Worm (Caenorhabditis elegans): ENCODE measurements around the gene ndab-2.

The ndab-2 gene

DNA sequence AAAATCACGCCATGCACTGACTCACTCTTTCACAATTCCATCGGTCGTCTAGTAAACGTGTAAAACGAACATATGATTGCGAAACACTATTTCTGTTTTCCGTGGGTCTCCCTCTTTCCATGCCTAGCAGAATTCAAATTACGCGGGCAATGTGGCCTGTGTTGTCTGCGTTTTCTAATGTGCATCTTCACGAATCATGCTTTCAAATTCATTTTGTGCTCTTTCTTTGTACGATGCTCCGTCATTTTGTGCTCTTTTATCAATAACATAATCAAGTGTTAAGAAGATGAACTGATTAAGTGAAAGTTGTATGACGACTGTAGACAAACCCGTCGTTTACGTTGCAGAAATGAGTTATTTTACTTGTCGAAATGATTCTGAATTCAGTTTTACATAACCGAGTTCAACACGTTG lies 14.7 kb upstream of the ndab-2 start (continued):
- TF ChIP-seq mdl-1 (tag; optimal IDR thresholded peaks at IDR 0.05) = peak in 1 of 2 experiments; percentile 83

DNA sequence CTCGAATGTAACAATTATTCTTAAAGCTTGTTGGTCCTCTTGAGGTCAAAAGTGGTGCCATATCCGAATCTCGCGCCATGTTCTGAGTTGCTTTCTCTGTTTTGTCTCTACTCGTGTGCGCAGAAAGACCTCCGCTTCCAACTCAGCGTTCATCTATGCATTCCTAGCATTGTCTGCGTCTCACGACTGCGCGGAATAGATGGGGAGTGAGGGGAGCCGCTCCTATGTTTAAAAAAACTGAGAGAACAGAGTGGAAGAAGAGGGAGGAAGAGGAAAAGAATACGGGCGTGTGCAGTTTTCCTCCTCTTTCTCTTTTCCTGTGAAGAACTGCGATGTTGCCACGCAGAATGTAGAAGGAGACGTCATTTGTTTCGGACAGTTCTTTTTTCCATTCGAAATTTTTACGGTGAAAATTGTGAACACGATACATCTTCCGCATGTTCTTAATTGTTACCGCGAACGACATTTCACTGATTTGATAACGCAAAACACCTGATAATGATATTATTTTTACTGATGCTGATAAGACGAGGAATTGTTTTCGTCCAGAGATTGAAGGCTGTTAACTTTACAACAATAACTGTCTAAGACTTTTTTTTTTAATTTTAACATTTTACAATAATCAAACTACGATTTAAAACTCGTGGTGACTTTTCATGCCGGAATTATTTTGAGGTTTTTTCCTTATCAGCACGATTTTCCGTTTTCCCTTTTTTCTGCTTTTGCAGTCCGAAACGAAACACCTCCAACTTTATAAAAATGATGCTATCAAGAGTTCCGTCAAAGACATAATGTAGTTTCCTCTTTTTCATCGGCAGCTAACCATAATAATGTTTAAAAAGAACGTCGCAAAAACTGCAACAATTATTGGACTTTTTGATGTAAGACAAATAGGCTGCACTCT lies 13.6 kb upstream of the ndab-2 start:
- no peak for TF ChIP-seq spr-1 (tag; optimal IDR thresholded peaks at IDR 0.05)
- peak; percentile 12 for TF ChIP-seq dve-1 (tag; optimal IDR thresholded peaks at IDR 0.05; ENCODE audit: insufficient read depth)
- peak; percentile 69 for TF ChIP-seq nhr-28 (tag; optimal IDR thresholded peaks at IDR 0.05)
- peak; percentile 2 for TF ChIP-seq ama-1 (optimal IDR thresholded peaks at IDR 0.05)
- no peak for TF ChIP-seq F26F4.8 (GFP tag; conservative IDR thresholded peaks at IDR 0.05)
- TF ChIP-seq pqm-1 (tag; optimal IDR thresholded peaks at IDR 0.05) = peak; percentile 84
- peak; percentile 58 for TF ChIP-seq hlh-11 (tag; optimal IDR thresholded peaks at IDR 0.05)
- peak in 1 of 2 experiments; percentile 41 for TF ChIP-seq mdl-1 (tag; optimal IDR thresholded peaks at IDR 0.05)
- no peak for TF ChIP-seq zip-11 (GFP tag; IDR thresholded peaks at IDR 0.05)
- no peak for TF ChIP-seq mxl-2 (GFP tag; conservative IDR thresholded peaks at IDR 0.05)
- TF ChIP-seq ces-1 (GFP tag; optimal IDR thresholded peaks at IDR 0.05) = no peak
- TF ChIP-seq lin-38 (GFP tag; IDR thresholded peaks at IDR 0.05) = no peak
- TF ChIP-seq ztf-7 (tag; optimal IDR thresholded peaks at IDR 0.05) = peak; percentile 5
- TF ChIP-seq saeg-2 (GFP tag; IDR thresholded peaks at IDR 0.05) = no peak
- TF ChIP-seq Y48G9A.11 (GFP tag; IDR thresholded peaks at IDR 0.05) = no peak
- TF ChIP-seq php-3 (GFP tag; IDR thresholded peaks at IDR 0.05) = peak; percentile 89
- TF ChIP-seq snpc-1.2 (GFP tag; IDR thresholded peaks at IDR 0.05) = no peak
- no peak for TF ChIP-seq zag-1 (tag; optimal IDR thresholded peaks at IDR 0.05)
- TF ChIP-seq daf-12 (tag; optimal IDR thresholded peaks at IDR 0.05) = no peak
- TF ChIP-seq nhr-42 (GFP tag; IDR thresholded peaks at IDR 0.05) = no peak
- TF ChIP-seq unc-130 (GFP tag; optimal IDR thresholded peaks at IDR 0.05) = no peak
- TF ChIP-seq hif-1 (tag; optimal IDR thresholded peaks at IDR 0.05) = peak in 1 of 2 experiments; percentile 20
- TF ChIP-seq arid-1 (GFP tag; conservative IDR thresholded peaks at IDR 0.05) = no peak
- TF ChIP-seq F37D6.2 (tag; optimal IDR thresholded peaks at IDR 0.05) = peak; percentile 9
- TF ChIP-seq spr-3 (GFP tag; optimal IDR thresholded peaks at IDR 0.05) = no peak
- TF ChIP-seq daf-8 (GFP tag; IDR thresholded peaks at IDR 0.05) = no peak
- TF ChIP-seq hlh-30 (tag; optimal IDR thresholded peaks at IDR 0.05; ENCODE audit: insufficient read depth) = peak; percentile 40
- TF ChIP-seq snpc-4 (tag; optimal IDR thresholded peaks at IDR 0.05) = no peak
- TF ChIP-seq mdt-29 (GFP tag; IDR thresholded peaks at IDR 0.05) = no peak
- no peak for TF ChIP-seq F10B5.3 (tag; optimal IDR thresholded peaks at IDR 0.05)
- no peak for TF ChIP-seq ztf-11 (tag; optimal IDR thresholded peaks at IDR 0.05)
- no peak for TF ChIP-seq aha-1 (tag)
- TF ChIP-seq lin-15B (tag; optimal IDR thresholded peaks at IDR 0.05) = no peak
- peak; percentile 2 for TF ChIP-seq jun-1 (tag; optimal IDR thresholded peaks at IDR 0.05)
- TF ChIP-seq ctbp-1 (GFP tag; IDR thresholded peaks at IDR 0.05) = no peak
- TF ChIP-seq ceh-82 (tag; optimal IDR thresholded peaks at IDR 0.05) = no peak
- no peak for TF ChIP-seq Y5F2A.4 (GFP tag; optimal IDR thresholded peaks at IDR 0.05)
- no peak for TF ChIP-seq duxl-1 (tag; optimal IDR thresholded peaks at IDR 0.05; ENCODE audit: poor library complexity)
- TF ChIP-seq zip-2 (tag; optimal IDR thresholded peaks at IDR 0.05) = no peak
- peak; percentile 31 for TF ChIP-seq set-16 (GFP tag; IDR thresholded peaks at IDR 0.05)
- TF ChIP-seq dpl-1 (GFP tag; optimal IDR thresholded peaks at IDR 0.05) = peak; percentile 2
- TF ChIP-seq fos-1 (tag; optimal IDR thresholded peaks at IDR 0.05) = no peak
- TF ChIP-seq ceh-20 (GFP tag; IDR thresholded peaks at IDR 0.05) = no peak
- TF ChIP-seq lim-7 (GFP tag; IDR thresholded peaks at IDR 0.05) = no peak
- peak; percentile 64 for TF ChIP-seq rbr-2 (tag; optimal IDR thresholded peaks at IDR 0.05)
- TF ChIP-seq hmg-1.1 (GFP tag; IDR thresholded peaks at IDR 0.05) = peak; percentile 80
- TF ChIP-seq lin-13 (GFP tag; optimal IDR thresholded peaks at IDR 0.05) = no peak
- TF ChIP-seq aly-2 (tag; optimal IDR thresholded peaks at IDR 0.05) = no peak

Data from whole organism, L4 larva.